Worm (Caenorhabditis elegans): ENCODE measurements around the gene C07D10.1.
"Not testable (repeated sequence)": the region's sequence is repeated elsewhere in the genome, so short reads cannot be mapped to it uniquely, and the experiment has no call there.

DNA sequence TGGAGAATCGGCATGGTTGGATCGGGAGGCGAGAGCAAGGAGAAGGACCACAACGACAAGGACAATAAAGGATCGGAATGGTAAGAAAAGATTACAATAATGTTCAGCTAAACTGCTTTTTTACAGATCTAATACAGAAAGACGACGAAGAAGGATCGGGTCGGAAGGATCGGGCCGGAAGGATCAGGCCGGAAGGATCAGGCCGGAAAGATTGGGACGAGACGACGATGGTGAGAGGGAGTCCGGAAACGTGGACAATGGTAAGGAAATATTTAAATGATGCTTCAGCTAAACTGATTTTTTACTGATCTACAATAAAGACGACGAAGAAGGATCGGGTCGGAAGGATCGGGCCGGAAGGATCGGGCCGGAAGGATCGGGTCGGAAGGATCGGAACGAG lies 47.9 kb downstream of the C07D10.1 start:
- not testable (repeated sequence) for TF ChIP-seq unc-62 (GFP tag; optimal IDR thresholded peaks at IDR 0.05); let-526 (GFP tag; IDR thresholded peaks at IDR 0.05); madf-3 (GFP tag; IDR thresholded peaks at IDR 0.05); nfya-2 (GFP tag; IDR thresholded peaks at IDR 0.05); attf-5 (GFP tag; optimal IDR thresholded peaks at IDR 0.05); F37B4.10 (GFP tag; IDR thresholded peaks at IDR 0.05); lsl-1 (GFP tag; optimal IDR thresholded peaks at IDR 0.05); snpc-4 (GFP tag; optimal IDR thresholded peaks at IDR 0.05); snpc-4 (tag; optimal IDR thresholded peaks at IDR 0.05); nhr-80 (tag; optimal IDR thresholded peaks at IDR 0.05); hlh-12 (tag; optimal IDR thresholded peaks at IDR 0.05); sea-2 (GFP tag; IDR thresholded peaks at IDR 0.05); snpc-3.4 (tag; optimal IDR thresholded peaks at IDR 0.05); Y95B8A.8 (GFP tag; IDR thresholded peaks at IDR 0.05); pha-4 (tag; optimal IDR thresholded peaks at IDR 0.05)
